Fruit fly (Drosophila melanogaster) whole organism, pupa: ENCODE data around the gene CG43085.

Experiments
- CG10348 ChIP-seq: fragments of 200-800 bp; sonication (Bioruptor generic); IDR thresholded peaks from 2 replicates; pipeline ENCODE4 v1.3.6; 2022; ENCODE audit warnings: missing biosample characterization, missing genetic modification characterization
- CG12605 ChIP-seq: fragments of 200-800 bp; sonication (Bioruptor generic); IDR thresholded peaks from 2 replicates; pipeline ENCODE4 v1.3.6; 2022; ENCODE audit warnings: missing biosample characterization, missing genetic modification characterization
- CG13204 ChIP-seq: fragments of 200-800 bp; sonication (Bioruptor generic); optimal IDR thresholded peaks from 2 replicates; lab custom pipeline; 2018; ENCODE audit warnings: missing biosample characterization, mild to moderate bottlenecking, missing genetic modification characterization, moderate library complexity
- CG14655 ChIP-seq: fragments of 200-800 bp; sonication (Bioruptor generic); optimal IDR thresholded peaks from 3 replicates; lab custom pipeline; 2017; ENCODE audit warnings: mild to moderate bottlenecking, missing biosample characterization, missing genetic modification reagents, missing genetic modification characterization
- CG15710 ChIP-seq: fragments of 200-800 bp; sonication (Bioruptor generic); optimal IDR thresholded peaks from 2 replicates; lab custom pipeline; 2018; ENCODE audit warnings: missing biosample characterization, mild to moderate bottlenecking, missing genetic modification characterization, moderate library complexity
- CG17806 ChIP-seq: fragments of 200-800 bp; sonication (Bioruptor generic); optimal IDR thresholded peaks from 2 replicates; lab custom pipeline; 2018; ENCODE audit warnings: missing biosample characterization, mild to moderate bottlenecking, missing genetic modification characterization, moderate library complexity
- CG32121 ChIP-seq: fragments of 200-800 bp; sonication (Bioruptor generic); IDR thresholded peaks from 2 replicates; pipeline ENCODE4 v1.3.6; 2022; ENCODE audit warnings: missing biosample characterization, missing genetic modification characterization
- CG34367 ChIP-seq: fragments of 200-800 bp; sonication (Bioruptor generic); optimal IDR thresholded peaks from 2 replicates; lab custom pipeline; 2018; ENCODE audit warnings: missing biosample characterization, mild to moderate bottlenecking, missing genetic modification characterization
- CG4496 ChIP-seq: fragments of 200-800 bp; sonication (Bioruptor generic); IDR thresholded peaks from 3 replicates; pipeline ENCODE4 v1.3.6; 2022; ENCODE audit warnings: missing biosample characterization, missing genetic modification characterization
- CG8159 ChIP-seq: fragments of 200-800 bp; sonication (Bioruptor generic); optimal IDR thresholded peaks from 3 replicates; lab custom pipeline; 2018; ENCODE audit warnings: missing biosample characterization, mild to moderate bottlenecking, missing genetic modification characterization, moderate library complexity
- CG8301 ChIP-seq: fragments of 200-800 bp; sonication (Bioruptor generic); optimal IDR thresholded peaks from 2 replicates; lab custom pipeline; 2018; ENCODE audit warnings: missing biosample characterization, mild to moderate bottlenecking, missing genetic modification characterization
- CG9948 ChIP-seq: fragments of 200-800 bp; sonication (Bioruptor generic); optimal IDR thresholded peaks from 2 replicates; lab custom pipeline; 2018; ENCODE audit warnings: missing biosample characterization, mild to moderate bottlenecking, missing genetic modification characterization, moderate library complexity
- D1 ChIP-seq: fragments of 200-800 bp; sonication (Bioruptor generic); optimal IDR thresholded peaks from 2 replicates; lab custom pipeline; 2018; ENCODE audit warnings: missing biosample characterization, mild to moderate bottlenecking, missing genetic modification characterization, moderate library complexity
- EcR ChIP-seq: fragments of 200-800 bp; sonication (Bioruptor generic); optimal IDR thresholded peaks from 3 replicates; lab custom pipeline; 2019; ENCODE audit warnings: missing biosample characterization, missing genetic modification characterization, mild to moderate bottlenecking, moderate library complexity, missing genetic modification reagents
- Ets98B ChIP-seq: fragments of 200-800 bp; sonication (Bioruptor generic); IDR thresholded peaks from 2 replicates; pipeline ENCODE4 v1.3.6; 2022; ENCODE audit warnings: missing biosample characterization, missing genetic modification characterization
- Pif1A ChIP-seq: fragments of 200-800 bp; sonication (Bioruptor generic); optimal IDR thresholded peaks from 3 replicates; lab custom pipeline; 2016; ENCODE audit warnings: missing biosample characterization, missing genetic modification characterization
- Pif1B ChIP-seq: fragments of 200-800 bp; sonication (Bioruptor generic); optimal IDR thresholded peaks from 3 replicates; lab custom pipeline; 2016; ENCODE audit warnings: missing biosample characterization, missing genetic modification characterization
- Snoo ChIP-seq: fragments of 200-800 bp; sonication (Bioruptor generic); optimal IDR thresholded peaks from 3 replicates; lab custom pipeline; 2017; ENCODE audit warnings: missing biosample characterization, mild to moderate bottlenecking, missing genetic modification characterization, inconsistent platforms
- fd96Ca ChIP-seq: fragments of 200-800 bp; sonication (Bioruptor generic); IDR thresholded peaks from 3 replicates; pipeline ENCODE4 v1.3.6; 2022; ENCODE audit warnings: missing biosample characterization, missing genetic modification characterization
- gl ChIP-seq: fragments of 200-800 bp; sonication (Bioruptor generic); optimal IDR thresholded peaks from 2 replicates; lab custom pipeline; 2018; ENCODE audit warnings: missing biosample characterization, mild to moderate bottlenecking, missing genetic modification characterization
- rn ChIP-seq: fragments of 200-800 bp; sonication (Bioruptor generic); IDR thresholded peaks from 2 replicates; pipeline ENCODE4 v1.3.6; 2022; ENCODE audit warnings: missing biosample characterization, missing genetic modification characterization

Gene CG43085

dm6 chr3L:17657728-17658379, 11.3 kb upstream of the CG43085 start:
- peak; percentile 54; the same call in 1 of the 2 replicates for TF ChIP-seq CG32121 (GFP tag; lab: Robert Waterston, UW)
- TF ChIP-seq CG15710 = peak; percentile 88
- TF ChIP-seq rn (GFP tag; lab: Robert Waterston, UW) = peak; percentile 54; the same call in 1 of the 2 replicates
- TF ChIP-seq CG8159 (tag; lab: Kevin White, UChicago) = peak; percentile 89
- peak; percentile 89 for TF ChIP-seq CG14655 (GFP tag; lab: Kevin White, UChicago)
- peak; percentile 55 for TF ChIP-seq gl
- TF ChIP-seq Pif1B (GFP tag; lab: Kevin White, UChicago) = peak; percentile 82
- peak; percentile 96 for TF ChIP-seq EcR (GFP tag; lab: Kevin White, UChicago)
- peak; percentile 85 for TF ChIP-seq CG4496 (GFP tag; lab: Robert Waterston, UW)
- peak; percentile 85 for TF ChIP-seq CG34367
- TF ChIP-seq CG10348 (GFP tag; lab: Robert Waterston, UW) = no peak
- TF ChIP-seq Pif1A (GFP tag; lab: Kevin White, UChicago) = peak; percentile 78
- TF ChIP-seq CG8301 (tag; lab: Kevin White, UChicago) = peak; percentile 88
- TF ChIP-seq CG17806 (tag; lab: Kevin White, UChicago) = peak; percentile 84
- peak; percentile 83; the same call in 2 of the 3 replicates for TF ChIP-seq fd96Ca (GFP tag; lab: Robert Waterston, UW)
- TF ChIP-seq Ets98B (GFP tag; lab: Robert Waterston, UW) = peak; percentile 75
- peak; percentile 68 for TF ChIP-seq D1 (tag; lab: Kevin White, UChicago)
- TF ChIP-seq CG9948 = peak; percentile 90
- TF ChIP-seq Snoo = peak; percentile 58
- peak; percentile 63 for TF ChIP-seq CG13204 (GFP tag; lab: Kevin White, UChicago)
- TF ChIP-seq CG12605 (GFP tag; lab: Robert Waterston, UW) = peak; percentile 70; the same call in 1 of the 2 replicates

- TF ChIP-seq CG32121 (GFP tag; lab: Robert Waterston, UW) = 0 out of 2 replicates have a peak, but pooled peaks have one; percentile 16
- no peak for TF ChIP-seq CG13204 (GFP tag; lab: Kevin White, UChicago)
These were observed 10.3 kb upstream of the CG43085 start for dm6 chr3L:17656716-17657395.

dm6 chr3L:17655837-17656308, 9.3 kb upstream of the CG43085 start:
- no peak for TF ChIP-seq CG13204 (GFP tag; lab: Kevin White, UChicago)
- no peak for TF ChIP-seq CG8159 (tag; lab: Kevin White, UChicago)
- TF ChIP-seq CG14655 (GFP tag; lab: Kevin White, UChicago) = no peak
- no peak for TF ChIP-seq Pif1B (GFP tag; lab: Kevin White, UChicago)
- TF ChIP-seq CG17806 (tag; lab: Kevin White, UChicago) = no peak
- TF ChIP-seq rn (GFP tag; lab: Robert Waterston, UW) = no peak
- no peak for TF ChIP-seq CG12605 (GFP tag; lab: Robert Waterston, UW)
- TF ChIP-seq CG8301 (tag; lab: Kevin White, UChicago) = no peak
- 0 out of 2 replicates have a peak, but pooled peaks have one; percentile 25 for TF ChIP-seq Ets98B (GFP tag; lab: Robert Waterston, UW)
- no peak for TF ChIP-seq CG15710
- no peak for TF ChIP-seq EcR (GFP tag; lab: Kevin White, UChicago)
- TF ChIP-seq D1 (tag; lab: Kevin White, UChicago) = no peak
- peak; percentile 2 for TF ChIP-seq Snoo
- TF ChIP-seq CG10348 (GFP tag; lab: Robert Waterston, UW) = no peak
- TF ChIP-seq Pif1A (GFP tag; lab: Kevin White, UChicago) = no peak
- TF ChIP-seq CG34367 = no peak
- no peak for TF ChIP-seq CG9948
- TF ChIP-seq CG4496 (GFP tag; lab: Robert Waterston, UW) = no peak

dm6 chr3L:17654668-17655050, 8.1 kb upstream of the CG43085 start:
- TF ChIP-seq CG4496 (GFP tag; lab: Robert Waterston, UW) (no peak), Snoo (no peak), gl (no peak), CG34367 (no peak), Pif1A (GFP tag; lab: Kevin White, UChicago) (no peak), D1 (tag; lab: Kevin White, UChicago) (no peak), rn (GFP tag; lab: Robert Waterston, UW) (no peak), CG14655 (GFP tag; lab: Kevin White, UChicago) (no peak), CG8159 (tag; lab: Kevin White, UChicago) (no peak), CG10348 (GFP tag; lab: Robert Waterston, UW) (no peak)

dm6 chr3L:17653701-17654667, 7.4 kb upstream of the CG43085 start, which contains the start of the genes Krn, Ndfip and CG7484:
Gene Krn, minus strand, starts transcription at chr3L:17654280.
Gene Ndfip, minus strand, starts transcription at chr3L:17654280.
Gene CG7484, plus strand, starts transcription at chr3L:17654617.
- peak; percentile 82 for TF ChIP-seq CG9948
- TF ChIP-seq CG17806 (tag; lab: Kevin White, UChicago) = peak; percentile 79
- peak; percentile 36 for TF ChIP-seq gl
- peak; percentile 78 for TF ChIP-seq CG14655 (GFP tag; lab: Kevin White, UChicago)
- TF ChIP-seq EcR (GFP tag; lab: Kevin White, UChicago) = no peak
- TF ChIP-seq CG4496 (GFP tag; lab: Robert Waterston, UW) = peak; percentile 86; the same call in 2 of the 3 replicates
- TF ChIP-seq fd96Ca (GFP tag; lab: Robert Waterston, UW) = no peak
- no peak for TF ChIP-seq CG13204 (GFP tag; lab: Kevin White, UChicago)
- TF ChIP-seq Pif1B (GFP tag; lab: Kevin White, UChicago) = peak; percentile 68
- TF ChIP-seq CG8159 (tag; lab: Kevin White, UChicago) = peak; percentile 87
- 0 out of 2 replicates have a peak, but pooled peaks have one; percentile 22 for TF ChIP-seq CG12605 (GFP tag; lab: Robert Waterston, UW)
- peak; percentile 59; the same call in 1 of the 2 replicates for TF ChIP-seq rn (GFP tag; lab: Robert Waterston, UW)
- peak; percentile 75 for TF ChIP-seq CG32121 (GFP tag; lab: Robert Waterston, UW)
- peak; percentile 70 for TF ChIP-seq CG34367
- TF ChIP-seq CG15710 = peak; percentile 88
- TF ChIP-seq D1 (tag; lab: Kevin White, UChicago) = peak; percentile 68
- peak; percentile 65 for TF ChIP-seq Ets98B (GFP tag; lab: Robert Waterston, UW)
- TF ChIP-seq CG8301 (tag; lab: Kevin White, UChicago) = peak; percentile 70
- TF ChIP-seq Pif1A (GFP tag; lab: Kevin White, UChicago) = peak; percentile 64
- peak; percentile 74 for TF ChIP-seq Snoo
- peak; percentile 63 for TF ChIP-seq CG10348 (GFP tag; lab: Robert Waterston, UW)
